Fruit fly (Drosophila melanogaster) whole organism, pupa: ENCODE results near the gene Rnb.

Experiments used
- CG10348 ChIP-seq: fragments of 200-800 bp; sonication (Bioruptor generic); IDR thresholded peaks from 2 replicates; pipeline ENCODE4 v1.3.6; 2022; ENCODE audit warnings: missing biosample characterization, missing genetic modification characterization
- CG12605 ChIP-seq: fragments of 200-800 bp; sonication (Bioruptor generic); IDR thresholded peaks from 2 replicates; pipeline ENCODE4 v1.3.6; 2022; ENCODE audit warnings: missing biosample characterization, missing genetic modification characterization
- CG13204 ChIP-seq: fragments of 200-800 bp; sonication (Bioruptor generic); optimal IDR thresholded peaks from 2 replicates; lab custom pipeline; 2018; ENCODE audit warnings: missing biosample characterization, mild to moderate bottlenecking, missing genetic modification characterization, moderate library complexity
- CG14655 ChIP-seq: fragments of 200-800 bp; sonication (Bioruptor generic); optimal IDR thresholded peaks from 3 replicates; lab custom pipeline; 2017; ENCODE audit warnings: mild to moderate bottlenecking, missing biosample characterization, missing genetic modification reagents, missing genetic modification characterization
- CG15710 ChIP-seq: fragments of 200-800 bp; sonication (Bioruptor generic); optimal IDR thresholded peaks from 2 replicates; lab custom pipeline; 2018; ENCODE audit warnings: missing biosample characterization, mild to moderate bottlenecking, missing genetic modification characterization, moderate library complexity
- CG17806 ChIP-seq: fragments of 200-800 bp; sonication (Bioruptor generic); optimal IDR thresholded peaks from 2 replicates; lab custom pipeline; 2018; ENCODE audit warnings: missing biosample characterization, mild to moderate bottlenecking, missing genetic modification characterization, moderate library complexity
- CG32121 ChIP-seq: fragments of 200-800 bp; sonication (Bioruptor generic); IDR thresholded peaks from 2 replicates; pipeline ENCODE4 v1.3.6; 2022; ENCODE audit warnings: missing biosample characterization, missing genetic modification characterization
- CG34367 ChIP-seq: fragments of 200-800 bp; sonication (Bioruptor generic); optimal IDR thresholded peaks from 2 replicates; lab custom pipeline; 2018; ENCODE audit warnings: missing biosample characterization, mild to moderate bottlenecking, missing genetic modification characterization
- CG4496 ChIP-seq: fragments of 200-800 bp; sonication (Bioruptor generic); IDR thresholded peaks from 3 replicates; pipeline ENCODE4 v1.3.6; 2022; ENCODE audit warnings: missing biosample characterization, missing genetic modification characterization
- CG8159 ChIP-seq: fragments of 200-800 bp; sonication (Bioruptor generic); optimal IDR thresholded peaks from 3 replicates; lab custom pipeline; 2018; ENCODE audit warnings: missing biosample characterization, mild to moderate bottlenecking, missing genetic modification characterization, moderate library complexity
- CG8301 ChIP-seq: fragments of 200-800 bp; sonication (Bioruptor generic); optimal IDR thresholded peaks from 2 replicates; lab custom pipeline; 2018; ENCODE audit warnings: missing biosample characterization, mild to moderate bottlenecking, missing genetic modification characterization
- CG9948 ChIP-seq: fragments of 200-800 bp; sonication (Bioruptor generic); optimal IDR thresholded peaks from 2 replicates; lab custom pipeline; 2018; ENCODE audit warnings: missing biosample characterization, mild to moderate bottlenecking, missing genetic modification characterization, moderate library complexity
- D1 ChIP-seq: fragments of 200-800 bp; sonication (Bioruptor generic); optimal IDR thresholded peaks from 2 replicates; lab custom pipeline; 2018; ENCODE audit warnings: missing biosample characterization, mild to moderate bottlenecking, missing genetic modification characterization, moderate library complexity
- EcR ChIP-seq: fragments of 200-800 bp; sonication (Bioruptor generic); optimal IDR thresholded peaks from 3 replicates; lab custom pipeline; 2019; ENCODE audit warnings: missing biosample characterization, missing genetic modification characterization, mild to moderate bottlenecking, moderate library complexity, missing genetic modification reagents
- Ets98B ChIP-seq: fragments of 200-800 bp; sonication (Bioruptor generic); IDR thresholded peaks from 2 replicates; pipeline ENCODE4 v1.3.6; 2022; ENCODE audit warnings: missing biosample characterization, missing genetic modification characterization
- Pif1A ChIP-seq: fragments of 200-800 bp; sonication (Bioruptor generic); optimal IDR thresholded peaks from 3 replicates; lab custom pipeline; 2016; ENCODE audit warnings: missing biosample characterization, missing genetic modification characterization
- Pif1B ChIP-seq: fragments of 200-800 bp; sonication (Bioruptor generic); optimal IDR thresholded peaks from 3 replicates; lab custom pipeline; 2016; ENCODE audit warnings: missing biosample characterization, missing genetic modification characterization
- Snoo ChIP-seq: fragments of 200-800 bp; sonication (Bioruptor generic); optimal IDR thresholded peaks from 3 replicates; lab custom pipeline; 2017; ENCODE audit warnings: missing biosample characterization, mild to moderate bottlenecking, missing genetic modification characterization, inconsistent platforms
- fd96Ca ChIP-seq: fragments of 200-800 bp; sonication (Bioruptor generic); IDR thresholded peaks from 3 replicates; pipeline ENCODE4 v1.3.6; 2022; ENCODE audit warnings: missing biosample characterization, missing genetic modification characterization
- gl ChIP-seq: fragments of 200-800 bp; sonication (Bioruptor generic); optimal IDR thresholded peaks from 2 replicates; lab custom pipeline; 2018; ENCODE audit warnings: missing biosample characterization, mild to moderate bottlenecking, missing genetic modification characterization
- rn ChIP-seq: fragments of 200-800 bp; sonication (Bioruptor generic); IDR thresholded peaks from 2 replicates; pipeline ENCODE4 v1.3.6; 2022; ENCODE audit warnings: missing biosample characterization, missing genetic modification characterization

Gene Rnb

dm6 chr3R:29773833-29774324 lies 25.3 kb downstream of the Rnb start:
- peak; percentile 67; the same call in 1 of the 2 replicates for TF ChIP-seq rn (GFP tag; lab: Robert Waterston, UW)
- TF ChIP-seq CG9948 = peak; percentile 74
- TF ChIP-seq CG4496 (GFP tag; lab: Robert Waterston, UW) = peak; percentile 78; the same call in 2 of the 3 replicates
- TF ChIP-seq Snoo = peak; percentile 4
- peak; percentile 80 for TF ChIP-seq CG8301 (tag; lab: Kevin White, UChicago)
- TF ChIP-seq CG17806 (tag; lab: Kevin White, UChicago) = peak; percentile 68
- peak; percentile 78 for TF ChIP-seq CG32121 (GFP tag; lab: Robert Waterston, UW)
- TF ChIP-seq gl = peak; percentile 50
- no peak for TF ChIP-seq EcR
- peak; percentile 42 for TF ChIP-seq CG10348 (GFP tag; lab: Robert Waterston, UW)
- TF ChIP-seq CG14655 (GFP tag; lab: Kevin White, UChicago) = peak; percentile 84
- TF ChIP-seq CG34367 (tag; lab: Kevin White, UChicago) = peak; percentile 78
- peak; percentile 53 for TF ChIP-seq CG13204 (GFP tag; lab: Kevin White, UChicago)
- TF ChIP-seq fd96Ca (GFP tag; lab: Robert Waterston, UW) = peak; percentile 86
- no peak for TF ChIP-seq CG12605 (GFP tag; lab: Robert Waterston, UW)
- peak; percentile 82 for TF ChIP-seq Pif1A (GFP tag; lab: Kevin White, UChicago)
- peak; percentile 43; the same call in 1 of the 2 replicates for TF ChIP-seq Ets98B (GFP tag; lab: Robert Waterston, UW)
- TF ChIP-seq CG15710 = peak; percentile 86
- peak; percentile 70 for TF ChIP-seq Pif1B (GFP tag; lab: Kevin White, UChicago)
- TF ChIP-seq D1 (tag; lab: Kevin White, UChicago) = no peak
- peak; percentile 83 for TF ChIP-seq CG8159
- TF ChIP-seq, all 21 proteins: peak for 18

- TF ChIP-seq CG13204 (GFP tag; lab: Kevin White, UChicago) (peak; percentile 99), Snoo (no peak), CG32121 (GFP tag; lab: Robert Waterston, UW) (peak; percentile 78), rn (GFP tag; lab: Robert Waterston, UW) (peak; percentile 33; the same call in 1 of the 2 replicates), CG12605 (GFP tag; lab: Robert Waterston, UW) (peak; percentile 68), CG10348 (GFP tag; lab: Robert Waterston, UW) (peak; percentile 54), CG8159 (no peak), CG17806 (tag; lab: Kevin White, UChicago) (no peak), CG14655 (GFP tag; lab: Kevin White, UChicago) (no peak), fd96Ca (GFP tag; lab: Robert Waterston, UW) (peak; percentile 51; the same call in 2 of the 3 replicates), CG8301 (tag; lab: Kevin White, UChicago) (no peak), Pif1A (GFP tag; lab: Kevin White, UChicago) (no peak), gl (peak; percentile 41), CG15710 (peak; percentile 19), D1 (tag; lab: Kevin White, UChicago) (no peak), Ets98B (GFP tag; lab: Robert Waterston, UW) (peak; percentile 70), Pif1B (GFP tag; lab: Kevin White, UChicago) (no peak), EcR (peak; percentile 84), CG9948 (no peak), CG34367 (tag; lab: Kevin White, UChicago) (no peak), CG4496 (GFP tag; lab: Robert Waterston, UW) (no peak; the same call in 2 of the 3 replicates)
Measured at dm6 chr3R:29772795-29773331, 26.3 kb downstream of the Rnb start.

- TF ChIP-seq CG9948 (peak; percentile 32), CG8159 (peak; percentile 67), Pif1A (GFP tag; lab: Kevin White, UChicago) (no peak), Snoo (peak; percentile 23), CG8301 (tag; lab: Kevin White, UChicago) (peak; percentile 32), Ets98B (GFP tag; lab: Robert Waterston, UW) (0 out of 2 replicates have a peak, but pooled peaks have one; percentile 37), CG4496 (GFP tag; lab: Robert Waterston, UW) (peak; percentile 35; the same call in 1 of the 3 replicates), EcR (no peak), CG14655 (GFP tag; lab: Kevin White, UChicago) (peak; percentile 73), CG15710 (peak; percentile 13), fd96Ca (GFP tag; lab: Robert Waterston, UW) (no peak)
Measured at dm6 chr3R:29772090-29772794, 26.9 kb downstream of the Rnb start.

- no peak for TF ChIP-seq CG8159
- TF ChIP-seq CG12605 (GFP tag; lab: Robert Waterston, UW) = peak; percentile 49
- 0 out of 3 replicates have a peak, but pooled peaks have one; percentile 37 for TF ChIP-seq fd96Ca (GFP tag; lab: Robert Waterston, UW)
- TF ChIP-seq EcR = peak; percentile 83
Measured at dm6 chr3R:29771645-29772089, 27.5 kb downstream of the Rnb start.

dm6 chr3R:29770930-29771329 lies 28.2 kb downstream of the Rnb start:
- no peak for TF ChIP-seq fd96Ca (GFP tag; lab: Robert Waterston, UW)
- TF ChIP-seq CG32121 (GFP tag; lab: Robert Waterston, UW) = no peak
- TF ChIP-seq, all 21 proteins: peak for 0
